Worm (Caenorhabditis elegans): ENCODE results near the gene T27A10.5.

The T27A10.5 gene

ce11 chrX:3538067-3538466, 35.3 kb downstream of the T27A10.5 start:
- no peak for TF ChIP-seq unc-62 (GFP tag; optimal IDR thresholded peaks at IDR 0.05)
- no peak for TF ChIP-seq tbx-2 (tag; optimal IDR thresholded peaks at IDR 0.05)
- TF ChIP-seq hmg-11 (tag; optimal IDR thresholded peaks at IDR 0.05), result no peak
- TF ChIP-seq egl-5 (tag; optimal IDR thresholded peaks at IDR 0.05), result no peak
- no peak for TF ChIP-seq ZK546.5 (tag; optimal IDR thresholded peaks at IDR 0.05)
- TF ChIP-seq fos-1 (tag; optimal IDR thresholded peaks at IDR 0.05), result no peak
- TF ChIP-seq pqm-1 (tag; optimal IDR thresholded peaks at IDR 0.05), result no peak
- TF ChIP-seq ceh-9 (tag; optimal IDR thresholded peaks at IDR 0.05), result no peak

DNA sequence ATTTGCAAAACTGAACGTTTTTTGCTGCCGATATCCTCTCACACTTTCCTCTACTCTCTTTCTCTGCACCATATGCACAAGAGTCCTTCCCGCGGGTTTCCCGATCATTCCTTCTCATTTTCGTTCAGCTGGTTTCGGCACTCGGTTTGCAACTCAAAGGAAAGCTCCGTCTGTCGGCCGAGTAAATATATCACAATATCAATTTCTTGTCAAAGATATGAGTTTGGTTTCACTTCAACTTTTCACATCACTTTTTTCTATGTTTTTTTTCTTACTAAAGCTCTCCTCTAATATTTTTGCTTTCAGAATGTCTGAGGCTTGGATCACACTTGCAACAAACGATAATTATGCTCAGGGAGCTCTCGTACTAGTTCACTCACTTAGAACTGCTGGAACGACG, 36.0 kb downstream of the T27A10.5 start, which contains the start of gene gyg-1:
gyg-1 (plus strand) TSS at position 301 of the 400 bp plus-strand sequence.
- TF ChIP-seq nhr-237 (tag; optimal IDR thresholded peaks at IDR 0.05) (no peak), pha-4 (tag; optimal IDR thresholded peaks at IDR 0.05) (peak; percentile 12)

ce11 chrX:3536302-3537251, 36.8 kb downstream of the T27A10.5 start:
- TF ChIP-seq pha-4 (tag; optimal IDR thresholded peaks at IDR 0.05), result no peak
- no peak for TF ChIP-seq lin-39 (tag; optimal IDR thresholded peaks at IDR 0.05)
- TF ChIP-seq jun-1 (tag; optimal IDR thresholded peaks at IDR 0.05), result no peak
- no peak for TF ChIP-seq egl-5 (tag; optimal IDR thresholded peaks at IDR 0.05)
- no peak for TF ChIP-seq lsy-12 (tag; optimal IDR thresholded peaks at IDR 0.05)
- TF ChIP-seq fkh-10 (GFP tag; optimal IDR thresholded peaks at IDR 0.05), result no peak

DNA sequence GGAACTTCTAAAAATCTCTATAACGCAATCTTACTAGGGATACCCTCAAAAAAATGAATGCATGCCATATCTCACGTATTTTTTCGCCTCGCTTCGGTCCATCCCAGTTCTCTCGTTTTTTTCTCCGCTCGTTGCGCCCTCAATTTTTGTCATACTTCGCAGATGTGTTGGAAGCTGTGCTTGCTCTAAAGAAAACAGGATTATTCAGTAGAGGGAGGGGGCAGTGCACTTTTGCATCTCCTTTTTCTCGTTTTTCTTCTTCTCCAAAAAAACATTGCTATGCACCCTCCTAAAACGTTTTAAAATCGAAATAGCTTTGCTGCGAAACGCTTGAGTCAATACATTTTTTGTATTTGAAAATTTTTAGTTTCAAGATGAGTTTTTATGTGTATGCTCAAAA, 37.9 kb downstream of the T27A10.5 start:
- no peak for TF ChIP-seq tbx-2 (tag; optimal IDR thresholded peaks at IDR 0.05)
- TF ChIP-seq lin-39 (tag; optimal IDR thresholded peaks at IDR 0.05), result peak; percentile 19
- no peak for TF ChIP-seq mdl-1 (tag; optimal IDR thresholded peaks at IDR 0.05)
- peak; percentile 25 for TF ChIP-seq nfya-1 (tag; optimal IDR thresholded peaks at IDR 0.05; ENCODE audit: insufficient read depth)
- TF ChIP-seq ztf-11 (tag; optimal IDR thresholded peaks at IDR 0.05), result no peak
- peak; percentile 30 for TF ChIP-seq hmg-11 (tag; optimal IDR thresholded peaks at IDR 0.05)
- no peak for TF ChIP-seq skn-1 (tag; optimal IDR thresholded peaks at IDR 0.05)
- no peak for TF ChIP-seq jun-1 (tag; optimal IDR thresholded peaks at IDR 0.05)
- no peak for TF ChIP-seq nhr-77 (tag; optimal IDR thresholded peaks at IDR 0.05)

DNA sequence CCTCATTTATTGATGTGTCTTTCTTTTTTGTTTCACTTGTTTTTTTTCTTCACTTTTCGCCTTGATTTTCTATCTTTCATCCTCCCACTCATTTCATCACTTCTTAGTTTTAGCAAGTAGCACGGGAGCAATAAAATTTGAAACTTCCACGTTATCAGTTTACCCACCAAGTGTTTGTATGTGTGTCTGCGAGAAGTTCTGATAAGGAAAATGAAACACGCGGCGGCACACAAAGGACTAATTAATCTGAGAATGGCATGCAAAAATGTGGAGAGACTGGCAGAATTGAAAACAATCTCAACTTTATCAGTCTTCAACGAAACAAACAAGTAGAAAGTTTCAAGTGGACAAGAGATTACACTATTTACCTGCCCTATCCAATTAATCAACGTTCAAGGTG, 39.2 kb downstream of the T27A10.5 start:
- TF ChIP-seq pha-4 (tag; optimal IDR thresholded peaks at IDR 0.05), result peak; percentile 44
- peak; percentile 96 for TF ChIP-seq elt-2 (tag; optimal IDR thresholded peaks at IDR 0.05)
- peak; percentile 36 for TF ChIP-seq jun-1 (tag; optimal IDR thresholded peaks at IDR 0.05)
- no peak for TF ChIP-seq aly-2 (tag; optimal IDR thresholded peaks at IDR 0.05)
- peak; percentile 89 for TF ChIP-seq pqm-1 (tag; optimal IDR thresholded peaks at IDR 0.05)

- TF ChIP-seq daf-12 (tag; optimal IDR thresholded peaks at IDR 0.05) (no peak), ceh-16 (tag; optimal IDR thresholded peaks at IDR 0.05) (no peak), mdl-1 (tag; optimal IDR thresholded peaks at IDR 0.05) (no peak), nhr-25 (tag; optimal IDR thresholded peaks at IDR 0.05) (no peak), ama-1 (optimal IDR thresholded peaks at IDR 0.05) (no peak), nhr-76 (tag; optimal IDR thresholded peaks at IDR 0.05) (no peak), ztf-4 (tag; optimal IDR thresholded peaks at IDR 0.05) (no peak), R02D3.7 (tag; optimal IDR thresholded peaks at IDR 0.05) (no peak), nhr-67 (tag; optimal IDR thresholded peaks at IDR 0.05) (no peak), skn-1 (tag; optimal IDR thresholded peaks at IDR 0.05) (no peak), nhr-237 (tag; optimal IDR thresholded peaks at IDR 0.05) (no peak), pha-4 (tag; optimal IDR thresholded peaks at IDR 0.05) (no peak), pqm-1 (tag; optimal IDR thresholded peaks at IDR 0.05) (no peak), fos-1 (tag; optimal IDR thresholded peaks at IDR 0.05) (no peak), tbx-2 (tag; optimal IDR thresholded peaks at IDR 0.05) (no peak), unc-62 (GFP tag; optimal IDR thresholded peaks at IDR 0.05) (no peak), sea-2 (GFP tag; optimal IDR thresholded peaks at IDR 0.05) (no peak), lin-39 (tag; optimal IDR thresholded peaks at IDR 0.05) (no peak), lsy-12 (tag; optimal IDR thresholded peaks at IDR 0.05) (no peak)
Measured at ce11 chrX:3532919-3533318, 40.5 kb downstream of the T27A10.5 start, which contains the start of gene F56B6.6. Gene F56B6.6 (minus strand): TSS chrX:3533019.
